Fruit fly (Drosophila melanogaster) whole organism, prepupa: ENCODE results near the gene CG6937.
A peak's percentile ranks its signal among the peaks of the same experiment; 100 is the strongest.

Source experiments
- CG10631 ChIP-seq: fragments of 200-800 bp; sonication (Bioruptor generic); optimal IDR thresholded peaks from 2 replicates; lab custom pipeline; 2016; ENCODE audit warnings: missing biosample characterization, missing genetic modification characterization
- CG11294 ChIP-seq: fragments of 200-800 bp; sonication (Bioruptor generic); IDR thresholded peaks from 2 replicates; pipeline ENCODE4 v1.3.6; 2022; ENCODE audit warnings: missing biosample characterization, missing genetic modification characterization
- CG15336 ChIP-seq: fragments of 200-800 bp; sonication (Bioruptor generic); IDR thresholded peaks from 2 replicates; pipeline ENCODE4 v1.3.6; 2022; ENCODE audit warnings: missing biosample characterization, missing genetic modification characterization
- CG1621 ChIP-seq: fragments of 200-800 bp; sonication (Bioruptor generic); optimal IDR thresholded peaks from 3 replicates; lab custom pipeline; 2018; ENCODE audit warnings: missing biosample characterization, mild to moderate bottlenecking, missing genetic modification characterization
- CG16779 ChIP-seq: fragments of 200-800 bp; sonication (Bioruptor generic); optimal IDR thresholded peaks from 3 replicates; lab custom pipeline; 2017; ENCODE audit warnings: missing biosample characterization, mild to moderate bottlenecking, missing genetic modification characterization
- CG31627 ChIP-seq: fragments of 200-800 bp; sonication (Bioruptor generic); optimal IDR thresholded peaks from 3 replicates; lab custom pipeline; 2016; ENCODE audit warnings: missing biosample characterization, missing genetic modification characterization
- CG32006 ChIP-seq: fragments of 200-800 bp; sonication (Bioruptor generic); optimal IDR thresholded peaks from 3 replicates; lab custom pipeline; 2017; ENCODE audit warnings: missing biosample characterization, mild to moderate bottlenecking, missing genetic modification characterization
- CG34406 ChIP-seq: fragments of 200-800 bp; sonication (Bioruptor generic); optimal IDR thresholded peaks from 3 replicates; lab custom pipeline; 2016; ENCODE audit warnings: missing biosample characterization, missing genetic modification characterization
- CG3919 ChIP-seq: fragments of 200-800 bp; sonication (Bioruptor generic); optimal IDR thresholded peaks from 3 replicates; lab custom pipeline; 2016; ENCODE audit warnings: missing biosample characterization, missing genetic modification characterization
- CG4318 ChIP-seq: fragments of 200-800 bp; sonication (Bioruptor generic); optimal IDR thresholded peaks from 3 replicates; lab custom pipeline; 2017; ENCODE audit warnings: missing biosample characterization, mild to moderate bottlenecking, missing genetic modification characterization
- CG6163 ChIP-seq: fragments of 200-800 bp; sonication (Bioruptor generic); IDR thresholded peaks from 3 replicates; pipeline ENCODE4 v1.3.6; 2022; ENCODE audit warnings: missing biosample characterization, missing genetic modification characterization
- CG6276 ChIP-seq: fragments of 200-800 bp; sonication (Bioruptor generic); optimal IDR thresholded peaks from 2 replicates; lab custom pipeline; 2017; ENCODE audit warnings: missing biosample characterization, mild to moderate bottlenecking, missing genetic modification characterization
- CG6792 ChIP-seq: fragments of 200-800 bp; sonication (Bioruptor generic); optimal IDR thresholded peaks from 3 replicates; lab custom pipeline; 2016; ENCODE audit warnings: missing biosample characterization, missing genetic modification characterization
- CG6854 ChIP-seq: fragments of 200-800 bp; sonication (Bioruptor generic); optimal IDR thresholded peaks from 2 replicates; lab custom pipeline; 2017; ENCODE audit warnings: missing biosample characterization, mild to moderate bottlenecking, missing genetic modification characterization
- CG7368 ChIP-seq: fragments of 200-800 bp; sonication (Bioruptor generic); optimal IDR thresholded peaks from 3 replicates; lab custom pipeline; 2016; ENCODE audit warnings: missing biosample characterization, missing genetic modification characterization
- CG8119 ChIP-seq: fragments of 200-800 bp; sonication (Bioruptor generic); IDR thresholded peaks from 3 replicates; pipeline ENCODE4 v1.3.6; 2022; ENCODE audit warnings: missing biosample characterization, missing genetic modification characterization
- CG8632 ChIP-seq: fragments of 200-800 bp; sonication (Bioruptor generic); optimal IDR thresholded peaks from 3 replicates; lab custom pipeline; 2016; ENCODE audit warnings: missing biosample characterization, missing genetic modification characterization
- CG9139 ChIP-seq: fragments of 200-800 bp; sonication (Bioruptor generic); optimal IDR thresholded peaks from 3 replicates; lab custom pipeline; 2017; ENCODE audit warnings: missing biosample characterization, mild to moderate bottlenecking, missing genetic modification characterization
- Eip75B ChIP-seq: fragments of 200-800 bp; sonication (Bioruptor generic); optimal IDR thresholded peaks from 3 replicates; lab custom pipeline; 2016; ENCODE audit warnings: missing biosample characterization, missing genetic modification characterization
- Eip78C ChIP-seq: fragments of 200-800 bp; sonication (Bioruptor generic); peaks from one replicate; lab custom pipeline; 2016; ENCODE audit warnings: missing biosample characterization, missing genetic modification characterization
- Eip93F ChIP-seq: fragments of 200-800 bp; sonication (Bioruptor generic); optimal IDR thresholded peaks from 2 replicates; lab custom pipeline; 2016; ENCODE audit warnings: missing biosample characterization, mild to moderate bottlenecking, missing genetic modification characterization
- Ets21C ChIP-seq: fragments of 200-800 bp; sonication (Bioruptor generic); optimal IDR thresholded peaks from 3 replicates; lab custom pipeline; 2016; ENCODE audit warnings: missing biosample characterization, missing genetic modification characterization
- Ets96B ChIP-seq: fragments of 200-800 bp; optimal IDR thresholded peaks from 2 replicates; lab custom pipeline; 2019; ENCODE audit warnings: missing biosample characterization, mild to moderate bottlenecking, missing genetic modification characterization, moderate library complexity
- Gug ChIP-seq: fragments of 200-800 bp; sonication (Bioruptor generic); IDR thresholded peaks from 2 replicates; pipeline ENCODE4 v1.3.6; 2022; ENCODE audit warnings: missing biosample characterization, missing genetic modification characterization
- Hr38 ChIP-seq: sonication (Bioruptor generic); optimal IDR thresholded peaks from 2 replicates; lab custom pipeline; 2016; ENCODE audit warnings: missing biosample characterization, missing genetic modification characterization
- Hr39 ChIP-seq: fragments of 200-800 bp; sonication (Bioruptor generic); optimal IDR thresholded peaks from 2 replicates; lab custom pipeline; 2016; ENCODE audit warnings: missing biosample characterization, missing genetic modification characterization
- Hr4 ChIP-seq: fragments of 200-800 bp; sonication (Bioruptor generic); optimal IDR thresholded peaks from 3 replicates; lab custom pipeline; 2016; ENCODE audit warnings: missing biosample characterization, missing genetic modification characterization
- Lpt ChIP-seq: fragments of 200-800 bp; sonication (Bioruptor generic); optimal IDR thresholded peaks from 3 replicates; lab custom pipeline; 2016; ENCODE audit warnings: missing biosample characterization, missing genetic modification characterization
- OdsH ChIP-seq: fragments of 200-800 bp; sonication (Bioruptor generic); optimal IDR thresholded peaks from 3 replicates; lab custom pipeline; 2016; ENCODE audit warnings: missing biosample characterization, missing genetic modification characterization
- Smox ChIP-seq: fragments of 200-800 bp; sonication (Bioruptor generic); optimal IDR thresholded peaks from 3 replicates; lab custom pipeline; 2016; ENCODE audit warnings: missing biosample characterization, missing genetic modification characterization
- Sox102F ChIP-seq: fragments of 200-800 bp; sonication (Bioruptor generic); optimal IDR thresholded peaks from 2 replicates; lab custom pipeline; 2016; ENCODE audit warnings: missing biosample characterization, mild to moderate bottlenecking, missing genetic modification characterization
- Sox14 ChIP-seq: fragments of 200-800 bp; sonication (Bioruptor generic); optimal IDR thresholded peaks from 3 replicates; lab custom pipeline; 2016; ENCODE audit warnings: missing biosample characterization, missing genetic modification characterization
- Sox15 ChIP-seq: fragments of 200-800 bp; sonication (Bioruptor generic); optimal IDR thresholded peaks from 3 replicates; lab custom pipeline; 2016; ENCODE audit warnings: missing biosample characterization, missing genetic modification characterization
- achi ChIP-seq: fragments of 200-800 bp; sonication (Bioruptor generic); optimal IDR thresholded peaks from 3 replicates; lab custom pipeline; 2016; ENCODE audit warnings: missing biosample characterization, missing genetic modification characterization
- acj6 ChIP-seq: fragments of 200-800 bp; sonication (Bioruptor generic); optimal IDR thresholded peaks from 3 replicates; lab custom pipeline; 2016; ENCODE audit warnings: missing biosample characterization, missing genetic modification characterization
- dac ChIP-seq: fragments of 200-800 bp; sonication (Bioruptor generic); optimal IDR thresholded peaks from 2 replicates; lab custom pipeline; 2017; ENCODE audit warnings: missing biosample characterization, mild to moderate bottlenecking, missing genetic modification characterization
- dsx ChIP-seq: fragments of 200-800 bp; optimal IDR thresholded peaks from 3 replicates; lab custom pipeline; 2019; ENCODE audit warnings: missing biosample characterization, mild to moderate bottlenecking, missing genetic modification characterization, moderate library complexity; ENCODE audit not compliant: poor library complexity, severe bottlenecking
- eg ChIP-seq: fragments of 200-800 bp; sonication (Bioruptor generic); IDR thresholded peaks from 3 replicates; pipeline ENCODE4 v1.3.6; 2022; ENCODE audit warnings: missing biosample characterization, missing genetic modification characterization
- esn ChIP-seq: fragments of 200-800 bp; sonication (Bioruptor generic); optimal IDR thresholded peaks from 2 replicates; lab custom pipeline; 2016; ENCODE audit warnings: missing biosample characterization, mild to moderate bottlenecking, missing genetic modification characterization, moderate library complexity
- fd59A ChIP-seq: fragments of 200-800 bp; sonication (Bioruptor generic); optimal IDR thresholded peaks from 2 replicates; lab custom pipeline; 2017; ENCODE audit warnings: missing biosample characterization, mild to moderate bottlenecking, missing genetic modification characterization, missing genetic modification reagents
- lz ChIP-seq: fragments of 200-800 bp; sonication (Bioruptor generic); optimal IDR thresholded peaks from 3 replicates; lab custom pipeline; 2016; ENCODE audit warnings: missing biosample characterization, missing genetic modification characterization
- pdm3 ChIP-seq: fragments of 200-800 bp; sonication (Bioruptor generic); optimal IDR thresholded peaks from 3 replicates; lab custom pipeline; 2016; ENCODE audit warnings: missing biosample characterization, missing genetic modification characterization
- salr ChIP-seq, 2 experiments: fragments of 200-800 bp; sonication (Bioruptor generic); optimal IDR thresholded peaks; 3 replicates each; lab custom pipeline; 2016 to 2018; ENCODE audit warnings: missing biosample characterization in 2 of 2, missing genetic modification characterization in 2 of 2, mild to moderate bottlenecking in 1 of 2
- spab ChIP-seq: fragments of 200-800 bp; sonication (Bioruptor generic); optimal IDR thresholded peaks from 2 replicates; lab custom pipeline; 2017; ENCODE audit warnings: missing biosample characterization, mild to moderate bottlenecking, missing genetic modification characterization, missing genetic modification reagents
- ss ChIP-seq, 2 experiments: fragments of 200-800 bp; sonication (Bioruptor generic); optimal IDR thresholded peaks; 2 replicates in 1 of 2; 3 replicates in 1 of 2; lab custom pipeline; 2017 to 2018; ENCODE audit warnings: mild to moderate bottlenecking in 2 of 2, missing biosample characterization in 2 of 2, missing genetic modification characterization in 2 of 2, moderate library complexity in 1 of 2
- svp ChIP-seq: fragments of 200-800 bp; sonication (Bioruptor generic); peaks from one replicate; lab custom pipeline; 2016; ENCODE audit warnings: missing biosample characterization, missing genetic modification characterization
- topi ChIP-seq: fragments of 200-800 bp; sonication (Bioruptor generic); optimal IDR thresholded peaks from 3 replicates; lab custom pipeline; 2016; ENCODE audit warnings: missing biosample characterization, missing genetic modification characterization
- vri ChIP-seq: fragments of 200-800 bp; sonication (Bioruptor generic); optimal IDR thresholded peaks from 3 replicates; lab custom pipeline; 2016; ENCODE audit warnings: missing biosample characterization, mild to moderate bottlenecking, missing genetic modification characterization

The CG6937 gene

dm6 chr3R:22587419-22587963, 2.9 kb downstream of the CG6937 start, which contains the start of gene Efa6 (continued):
- no peak for TF ChIP-seq Smox (GFP tag; lab: Kevin White, UChicago)
- TF ChIP-seq OdsH (GFP tag; lab: Kevin White, UChicago), result no peak
- peak; percentile 40 for TF ChIP-seq topi (GFP tag; lab: Kevin White, UChicago)
- TF ChIP-seq Gug (GFP tag; lab: Robert Waterston, UW), result no peak
- TF ChIP-seq Hr4, result peak; percentile 53
- TF ChIP-seq eg, result no peak
- no peak for TF ChIP-seq Eip93F (GFP tag; lab: Kevin White, UChicago)
- no peak for TF ChIP-seq acj6
- no peak for TF ChIP-seq fd59A (GFP tag; lab: Kevin White, UChicago)
- TF ChIP-seq CG11294 (GFP tag; lab: Robert Waterston, UW), result no peak
- no peak for TF ChIP-seq Lpt (GFP tag; lab: Kevin White, UChicago)
- peak; percentile 35 for TF ChIP-seq CG3919 (GFP tag; lab: Kevin White, UChicago)
- TF ChIP-seq CG8119 (GFP tag; lab: Robert Waterston, UW), result peak; percentile 47; the same call in 1 of the 3 replicates
- no peak for TF ChIP-seq CG16779
- peak; percentile 36 for TF ChIP-seq lz
- TF ChIP-seq Ets96B, result peak; percentile 7
- no peak for TF ChIP-seq CG6163 (GFP tag; lab: Robert Waterston, UW)
- no peak for TF ChIP-seq CG4318 (GFP tag; lab: Kevin White, UChicago)
- no peak for TF ChIP-seq dac (GFP tag; lab: Kevin White, UChicago)
- no peak for TF ChIP-seq CG32006 (GFP tag; lab: Kevin White, UChicago)
- TF ChIP-seq Hr38, result no peak
- TF ChIP-seq Sox102F (GFP tag; lab: Kevin White, UChicago), result no peak
- TF ChIP-seq Sox15 (GFP tag; lab: Kevin White, UChicago), result peak; percentile 12
- no peak for TF ChIP-seq CG6792 (GFP tag; lab: Kevin White, UChicago)
- TF ChIP-seq, all 60 proteins: peak for 22

- TF ChIP-seq Hr39 (GFP tag; lab: Kevin White, UChicago) (peak; percentile 14), pdm3 (GFP tag; lab: Kevin White, UChicago) (no peak), Eip78C (GFP tag; lab: Kevin White, UChicago) (peak; percentile 21), CG6854 (GFP tag; lab: Kevin White, UChicago) (no peak)
These were observed 4.2 kb downstream of the CG6937 start for dm6 chr3R:22588756-22589155.

- TF ChIP-seq Eip93F (GFP tag; lab: Kevin White, UChicago), result no peak
- TF ChIP-seq CG8119 (GFP tag; lab: Robert Waterston, UW), result peak; percentile 28; the same call in 1 of the 3 replicates
- TF ChIP-seq achi (GFP tag; lab: Kevin White, UChicago), result no peak
- peak; percentile 44; the same call in 1 of the 2 replicates for TF ChIP-seq CG15336 (GFP tag; lab: Robert Waterston, UW)
- peak; percentile 65 to 71 for TF ChIP-seq ss (GFP tag; optimal IDR thresholded peaks at IDR 0.05; lab: Kevin White, UChicago)
- TF ChIP-seq Ets21C (GFP tag; lab: Kevin White, UChicago), result no peak
- peak; percentile 14 for TF ChIP-seq vri (GFP tag; lab: Kevin White, UChicago)
- TF ChIP-seq Eip75B (GFP tag; lab: Kevin White, UChicago), result no peak
- TF ChIP-seq Sox14, result no peak
- TF ChIP-seq CG7368 (GFP tag; lab: Kevin White, UChicago), result no peak
- no peak for TF ChIP-seq dsx
- no peak for TF ChIP-seq Hr4
- peak; percentile 53 for TF ChIP-seq CG9139 (GFP tag; lab: Kevin White, UChicago)
- no peak for TF ChIP-seq CG34406 (GFP tag; lab: Kevin White, UChicago)
- TF ChIP-seq svp, result no peak
- 0 out of 3 replicates have a peak, but pooled peaks have one; percentile 12 for TF ChIP-seq eg
- TF ChIP-seq salr (GFP tag; optimal IDR thresholded peaks at IDR 0.05; lab: Kevin White, UChicago), result peak in 1 of 2 experiments; percentile 10
- peak; percentile 47 for TF ChIP-seq CG6276 (GFP tag; lab: Kevin White, UChicago)
- peak; percentile 39 for TF ChIP-seq CG3919 (GFP tag; lab: Kevin White, UChicago)
- peak; percentile 23 for TF ChIP-seq CG1621 (tag; lab: Kevin White, UChicago)
- TF ChIP-seq CG10631 (GFP tag; lab: Kevin White, UChicago), result peak; percentile 17
- peak; percentile 76 for TF ChIP-seq CG6163 (GFP tag; lab: Robert Waterston, UW)
- TF ChIP-seq spab, result peak; percentile 35
- no peak for TF ChIP-seq OdsH (GFP tag; lab: Kevin White, UChicago)
- TF ChIP-seq Hr39 (GFP tag; lab: Kevin White, UChicago), result no peak
- TF ChIP-seq CG31627 (GFP tag; lab: Kevin White, UChicago), result no peak
- TF ChIP-seq CG8632, result no peak
- TF ChIP-seq CG4318 (GFP tag; lab: Kevin White, UChicago), result no peak
- TF ChIP-seq esn, result no peak
- TF ChIP-seq CG6854 (GFP tag; lab: Kevin White, UChicago), result no peak
These were observed 4.7 kb downstream of the CG6937 start for dm6 chr3R:22589311-22589710.
